Fruit fly (Drosophila melanogaster) whole organism, prepupa: ENCODE data around the gene RpS28a.
A peak's percentile ranks its signal among the peaks of the same experiment; 100 is the strongest.

ENCODE experiments used
- Blimp-1 ChIP-seq: fragments of 200-800 bp; sonication (Bioruptor generic); optimal IDR thresholded peaks from 3 replicates; lab custom pipeline; 2017; ENCODE audit warnings: missing biosample characterization, missing genetic modification characterization, mild to moderate bottlenecking, moderate library complexity, missing genetic modification reagents
- CG10631 ChIP-seq: fragments of 200-800 bp; sonication (Bioruptor generic); optimal IDR thresholded peaks from 2 replicates; lab custom pipeline; 2016; ENCODE audit warnings: missing biosample characterization, missing genetic modification characterization
- CG10669 ChIP-seq: fragments of 200-800 bp; sonication (Bioruptor generic); optimal IDR thresholded peaks from 3 replicates; lab custom pipeline; 2018; ENCODE audit warnings: missing biosample characterization, mild to moderate bottlenecking, missing genetic modification characterization, moderate library complexity
- CG11294 ChIP-seq: fragments of 200-800 bp; sonication (Bioruptor generic); IDR thresholded peaks from 2 replicates; pipeline ENCODE4 v1.3.6; 2022; ENCODE audit warnings: missing biosample characterization, missing genetic modification characterization
- CG11762 ChIP-seq: fragments of 200-800 bp; sonication (Bioruptor generic); optimal IDR thresholded peaks from 3 replicates; lab custom pipeline; 2016; ENCODE audit warnings: missing biosample characterization, missing genetic modification characterization; ENCODE audit not compliant: insufficient read depth
- CG11902 ChIP-seq: fragments of 200-800 bp; sonication (Bioruptor generic); optimal IDR thresholded peaks from 3 replicates; lab custom pipeline; 2016; ENCODE audit warnings: missing biosample characterization, missing genetic modification characterization
- CG15336 ChIP-seq: fragments of 200-800 bp; sonication (Bioruptor generic); IDR thresholded peaks from 2 replicates; pipeline ENCODE4 v1.3.6; 2022; ENCODE audit warnings: missing biosample characterization, missing genetic modification characterization
- CG1621 ChIP-seq: fragments of 200-800 bp; sonication (Bioruptor generic); optimal IDR thresholded peaks from 3 replicates; lab custom pipeline; 2018; ENCODE audit warnings: missing biosample characterization, mild to moderate bottlenecking, missing genetic modification characterization
- CG16779 ChIP-seq: fragments of 200-800 bp; sonication (Bioruptor generic); optimal IDR thresholded peaks from 3 replicates; lab custom pipeline; 2017; ENCODE audit warnings: missing biosample characterization, mild to moderate bottlenecking, missing genetic modification characterization
- CG3032 ChIP-seq: fragments of 200-800 bp; optimal IDR thresholded peaks from 2 replicates; lab custom pipeline; 2019; ENCODE audit warnings: missing biosample characterization, mild to moderate bottlenecking, missing genetic modification characterization, moderate library complexity
- CG31627 ChIP-seq: fragments of 200-800 bp; sonication (Bioruptor generic); optimal IDR thresholded peaks from 3 replicates; lab custom pipeline; 2016; ENCODE audit warnings: missing biosample characterization, missing genetic modification characterization
- CG32006 ChIP-seq: fragments of 200-800 bp; sonication (Bioruptor generic); optimal IDR thresholded peaks from 3 replicates; lab custom pipeline; 2017; ENCODE audit warnings: missing biosample characterization, mild to moderate bottlenecking, missing genetic modification characterization
- CG34406 ChIP-seq: fragments of 200-800 bp; sonication (Bioruptor generic); optimal IDR thresholded peaks from 3 replicates; lab custom pipeline; 2016; ENCODE audit warnings: missing biosample characterization, missing genetic modification characterization
- CG3919 ChIP-seq: fragments of 200-800 bp; sonication (Bioruptor generic); optimal IDR thresholded peaks from 3 replicates; lab custom pipeline; 2016; ENCODE audit warnings: missing biosample characterization, missing genetic modification characterization
- CG4318 ChIP-seq: fragments of 200-800 bp; sonication (Bioruptor generic); optimal IDR thresholded peaks from 3 replicates; lab custom pipeline; 2017; ENCODE audit warnings: missing biosample characterization, mild to moderate bottlenecking, missing genetic modification characterization
- CG6276 ChIP-seq: fragments of 200-800 bp; sonication (Bioruptor generic); optimal IDR thresholded peaks from 2 replicates; lab custom pipeline; 2017; ENCODE audit warnings: missing biosample characterization, mild to moderate bottlenecking, missing genetic modification characterization
- CG6792 ChIP-seq: fragments of 200-800 bp; sonication (Bioruptor generic); optimal IDR thresholded peaks from 3 replicates; lab custom pipeline; 2016; ENCODE audit warnings: missing biosample characterization, missing genetic modification characterization
- CG6808 ChIP-seq: fragments of 200-800 bp; sonication (Bioruptor generic); optimal IDR thresholded peaks from 3 replicates; lab custom pipeline; 2017; ENCODE audit warnings: missing biosample characterization, missing genetic modification characterization, mild to moderate bottlenecking, moderate library complexity, missing genetic modification reagents
- CG6854 ChIP-seq: fragments of 200-800 bp; sonication (Bioruptor generic); optimal IDR thresholded peaks from 2 replicates; lab custom pipeline; 2017; ENCODE audit warnings: missing biosample characterization, mild to moderate bottlenecking, missing genetic modification characterization
- CG8319 ChIP-seq: fragments of 200-800 bp; sonication (Bioruptor generic); optimal IDR thresholded peaks from 3 replicates; lab custom pipeline; 2016; ENCODE audit warnings: missing biosample characterization, missing genetic modification characterization
- CG8632 ChIP-seq: fragments of 200-800 bp; sonication (Bioruptor generic); optimal IDR thresholded peaks from 3 replicates; lab custom pipeline; 2016; ENCODE audit warnings: missing biosample characterization, missing genetic modification characterization
- CG9139 ChIP-seq: fragments of 200-800 bp; sonication (Bioruptor generic); optimal IDR thresholded peaks from 3 replicates; lab custom pipeline; 2017; ENCODE audit warnings: missing biosample characterization, mild to moderate bottlenecking, missing genetic modification characterization
- Eip75B ChIP-seq: fragments of 200-800 bp; sonication (Bioruptor generic); optimal IDR thresholded peaks from 3 replicates; lab custom pipeline; 2016; ENCODE audit warnings: missing biosample characterization, missing genetic modification characterization
- Eip78C ChIP-seq: fragments of 200-800 bp; sonication (Bioruptor generic); peaks from one replicate; lab custom pipeline; 2016; ENCODE audit warnings: missing biosample characterization, missing genetic modification characterization
- Eip93F ChIP-seq: fragments of 200-800 bp; sonication (Bioruptor generic); optimal IDR thresholded peaks from 2 replicates; lab custom pipeline; 2016; ENCODE audit warnings: missing biosample characterization, mild to moderate bottlenecking, missing genetic modification characterization
- Ets21C ChIP-seq: fragments of 200-800 bp; sonication (Bioruptor generic); optimal IDR thresholded peaks from 3 replicates; lab custom pipeline; 2016; ENCODE audit warnings: missing biosample characterization, missing genetic modification characterization
- Ets96B ChIP-seq: fragments of 200-800 bp; optimal IDR thresholded peaks from 2 replicates; lab custom pipeline; 2019; ENCODE audit warnings: missing biosample characterization, mild to moderate bottlenecking, missing genetic modification characterization, moderate library complexity
- Hr4 ChIP-seq: fragments of 200-800 bp; sonication (Bioruptor generic); optimal IDR thresholded peaks from 3 replicates; lab custom pipeline; 2016; ENCODE audit warnings: missing biosample characterization, missing genetic modification characterization
- Met ChIP-seq: fragments of 200-800 bp; sonication (Bioruptor generic); optimal IDR thresholded peaks from 3 replicates; lab custom pipeline; 2016; ENCODE audit warnings: missing biosample characterization, missing genetic modification characterization
- Sox14 ChIP-seq: fragments of 200-800 bp; sonication (Bioruptor generic); optimal IDR thresholded peaks from 3 replicates; lab custom pipeline; 2016; ENCODE audit warnings: missing biosample characterization, missing genetic modification characterization
- Sox15 ChIP-seq: fragments of 200-800 bp; sonication (Bioruptor generic); optimal IDR thresholded peaks from 3 replicates; lab custom pipeline; 2016; ENCODE audit warnings: missing biosample characterization, missing genetic modification characterization
- achi ChIP-seq: fragments of 200-800 bp; sonication (Bioruptor generic); optimal IDR thresholded peaks from 3 replicates; lab custom pipeline; 2016; ENCODE audit warnings: missing biosample characterization, missing genetic modification characterization
- acj6 ChIP-seq: fragments of 200-800 bp; sonication (Bioruptor generic); optimal IDR thresholded peaks from 3 replicates; lab custom pipeline; 2016; ENCODE audit warnings: missing biosample characterization, missing genetic modification characterization
- cyc ChIP-seq: fragments of 200-800 bp; sonication (Bioruptor generic); optimal IDR thresholded peaks from 3 replicates; lab custom pipeline; 2016; ENCODE audit warnings: missing biosample characterization, missing genetic modification characterization
- dac ChIP-seq: fragments of 200-800 bp; sonication (Bioruptor generic); optimal IDR thresholded peaks from 2 replicates; lab custom pipeline; 2017; ENCODE audit warnings: missing biosample characterization, mild to moderate bottlenecking, missing genetic modification characterization
- dsx ChIP-seq: fragments of 200-800 bp; optimal IDR thresholded peaks from 3 replicates; lab custom pipeline; 2019; ENCODE audit warnings: missing biosample characterization, mild to moderate bottlenecking, missing genetic modification characterization, moderate library complexity; ENCODE audit not compliant: poor library complexity, severe bottlenecking
- eg ChIP-seq: fragments of 200-800 bp; sonication (Bioruptor generic); IDR thresholded peaks from 3 replicates; pipeline ENCODE4 v1.3.6; 2022; ENCODE audit warnings: missing biosample characterization, missing genetic modification characterization
- esn ChIP-seq: fragments of 200-800 bp; sonication (Bioruptor generic); optimal IDR thresholded peaks from 2 replicates; lab custom pipeline; 2016; ENCODE audit warnings: missing biosample characterization, mild to moderate bottlenecking, missing genetic modification characterization, moderate library complexity
- fd85E ChIP-seq: fragments of 200-800 bp; sonication (Bioruptor generic); optimal IDR thresholded peaks from 3 replicates; lab custom pipeline; 2016; ENCODE audit warnings: missing biosample characterization, missing genetic modification characterization
- fkh ChIP-seq: fragments of 200-800 bp; sonication (Bioruptor generic); optimal IDR thresholded peaks from 3 replicates; lab custom pipeline; 2017; ENCODE audit warnings: missing biosample characterization, mild to moderate bottlenecking, missing genetic modification characterization, moderate library complexity
- lz ChIP-seq: fragments of 200-800 bp; sonication (Bioruptor generic); optimal IDR thresholded peaks from 3 replicates; lab custom pipeline; 2016; ENCODE audit warnings: missing biosample characterization, missing genetic modification characterization
- net ChIP-seq: fragments of 200-800 bp; sonication (Bioruptor generic); optimal IDR thresholded peaks from 3 replicates; lab custom pipeline; 2016; ENCODE audit warnings: missing biosample characterization, missing genetic modification characterization
- pdm3 ChIP-seq: fragments of 200-800 bp; sonication (Bioruptor generic); optimal IDR thresholded peaks from 3 replicates; lab custom pipeline; 2016; ENCODE audit warnings: missing biosample characterization, missing genetic modification characterization
- salr ChIP-seq, 2 experiments: fragments of 200-800 bp; sonication (Bioruptor generic); optimal IDR thresholded peaks; 3 replicates each; lab custom pipeline; 2016 to 2018; ENCODE audit warnings: missing biosample characterization in 2 of 2, missing genetic modification characterization in 2 of 2, mild to moderate bottlenecking in 1 of 2
- ss ChIP-seq, 2 experiments: fragments of 200-800 bp; sonication (Bioruptor generic); optimal IDR thresholded peaks; 2 replicates in 1 of 2; 3 replicates in 1 of 2; lab custom pipeline; 2017 to 2018; ENCODE audit warnings: mild to moderate bottlenecking in 2 of 2, missing biosample characterization in 2 of 2, missing genetic modification characterization in 2 of 2, moderate library complexity in 1 of 2
- topi ChIP-seq: fragments of 200-800 bp; sonication (Bioruptor generic); optimal IDR thresholded peaks from 3 replicates; lab custom pipeline; 2016; ENCODE audit warnings: missing biosample characterization, missing genetic modification characterization

RpS28a gene

dm6 chr3R:30058057-30058868 lies 35.8 kb upstream of the RpS28a start, which contains the start of gene sima (continued):
- TF ChIP-seq lz (GFP tag; lab: Kevin White, UChicago) (peak; percentile 41), CG34406 (peak; percentile 3), fkh (GFP tag; lab: Kevin White, UChicago) (peak; percentile 10), CG9139 (peak; percentile 28), CG6276 (GFP tag; lab: Kevin White, UChicago) (peak; percentile 14), Sox14 (GFP tag; lab: Kevin White, UChicago) (peak; percentile 6), CG6792 (GFP tag; lab: Kevin White, UChicago) (no peak), esn (GFP tag; lab: Kevin White, UChicago) (peak; percentile 19), CG11294 (GFP tag; lab: Robert Waterston, UW) (0 out of 2 replicates have a peak, but pooled peaks have one; percentile 17), CG15336 (GFP tag; lab: Robert Waterston, UW) (peak; percentile 46; the same call in 1 of the 2 replicates), Ets96B (no peak), topi (GFP tag; lab: Kevin White, UChicago) (peak; percentile 35), CG4318 (GFP tag; lab: Kevin White, UChicago) (no peak), fd85E (GFP tag; lab: Kevin White, UChicago) (no peak), acj6 (GFP tag; lab: Kevin White, UChicago) (peak; percentile 6), net (GFP tag; lab: Kevin White, UChicago) (peak; percentile 12), CG10631 (GFP tag; lab: Kevin White, UChicago) (no peak), CG3032 (tag; lab: Kevin White, UChicago) (no peak), dsx (no peak), Eip78C (GFP tag; lab: Kevin White, UChicago) (peak; percentile 77), Sox15 (GFP tag; lab: Kevin White, UChicago) (no peak), Eip75B (GFP tag; lab: Kevin White, UChicago) (no peak), CG11902 (no peak), Eip93F (GFP tag; lab: Kevin White, UChicago) (no peak), cyc (peak; percentile 19), CG6854 (peak; percentile 58), pdm3 (GFP tag; lab: Kevin White, UChicago) (peak; percentile 42)
- TF ChIP-seq, all 60 proteins: peak for 35

DNA sequence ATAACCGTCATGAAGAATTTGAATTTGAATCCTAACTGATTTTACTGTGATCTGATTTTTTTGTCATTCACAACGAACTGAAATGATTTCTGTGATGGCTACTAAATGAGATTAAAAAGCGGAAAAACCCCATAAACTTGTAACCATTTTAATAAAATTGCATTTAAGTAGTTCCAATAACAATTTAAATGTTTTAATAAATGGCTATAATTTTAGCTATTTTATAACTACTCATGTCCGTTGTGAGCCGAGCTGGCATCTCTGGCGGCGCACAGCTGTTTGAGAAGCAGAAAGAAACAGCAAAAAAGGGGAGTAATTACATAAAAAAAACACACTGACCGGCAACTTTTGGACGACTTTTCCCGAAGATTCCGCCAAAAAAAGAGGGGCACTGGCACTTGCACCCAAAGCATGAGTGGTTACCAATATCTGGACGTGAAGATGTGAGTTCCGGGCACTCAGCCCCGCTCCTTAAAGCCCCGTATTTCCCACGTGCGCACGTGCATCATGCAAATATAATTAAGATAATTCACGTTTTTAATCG lies 34.2 kb upstream of the RpS28a start, which contains the start of the genes CG7950 and Rpp14a:
Gene CG7950 (plus strand): TSS at position 268 of the 544 bp plus-strand sequence.
Gene Rpp14a (plus strand): TSS at position 268 of the 544 bp plus-strand sequence.
- TF ChIP-seq Met (peak; percentile 83), CG3032 (tag; lab: Kevin White, UChicago) (peak; percentile 86), Blimp-1 (GFP tag; lab: Kevin White, UChicago) (peak; percentile 34), CG8319 (GFP tag; lab: Kevin White, UChicago) (peak; percentile 60), CG3919 (GFP tag; lab: Kevin White, UChicago) (peak; percentile 85), achi (peak; percentile 86), dac (peak; percentile 69), CG11762 (GFP tag; lab: Kevin White, UChicago) (peak; percentile 28), CG10631 (GFP tag; lab: Kevin White, UChicago) (peak; percentile 79), CG10669 (GFP tag; lab: Kevin White, UChicago) (peak; percentile 76), CG1621 (tag; lab: Kevin White, UChicago) (peak; percentile 78), CG6854 (no peak), fd85E (GFP tag; lab: Kevin White, UChicago) (no peak), dsx (peak; percentile 71), fkh (GFP tag; lab: Kevin White, UChicago) (no peak), CG8632 (GFP tag; lab: Kevin White, UChicago) (peak; percentile 78), Ets21C (GFP tag; lab: Kevin White, UChicago) (peak; percentile 84), CG16779 (peak; percentile 61), salr (GFP tag; optimal IDR thresholded peaks at IDR 0.05; lab: Kevin White, UChicago) (peak; percentile 66 to 71), Hr4 (GFP tag; lab: Kevin White, UChicago) (peak; percentile 89), lz (GFP tag; lab: Kevin White, UChicago) (peak; percentile 90), CG31627 (GFP tag; lab: Kevin White, UChicago) (peak; percentile 91), ss (GFP tag; optimal IDR thresholded peaks at IDR 0.05; lab: Kevin White, UChicago) (peak in 1 of 2 experiments; percentile 30), CG6808 (GFP tag; lab: Kevin White, UChicago) (peak; percentile 49), Ets96B (peak; percentile 79), eg (peak; percentile 93), CG15336 (GFP tag; lab: Robert Waterston, UW) (peak; percentile 75), Eip78C (GFP tag; lab: Kevin White, UChicago) (peak; percentile 93), CG32006 (GFP tag; lab: Kevin White, UChicago) (peak; percentile 80), CG34406 (peak; percentile 80)
